Worm (Caenorhabditis elegans): Measurements from ENCODE around the gene C25D7.10.
A peak's percentile ranks its signal among the peaks of the same experiment; 100 is the strongest.

The C25D7.10 gene

DNA sequence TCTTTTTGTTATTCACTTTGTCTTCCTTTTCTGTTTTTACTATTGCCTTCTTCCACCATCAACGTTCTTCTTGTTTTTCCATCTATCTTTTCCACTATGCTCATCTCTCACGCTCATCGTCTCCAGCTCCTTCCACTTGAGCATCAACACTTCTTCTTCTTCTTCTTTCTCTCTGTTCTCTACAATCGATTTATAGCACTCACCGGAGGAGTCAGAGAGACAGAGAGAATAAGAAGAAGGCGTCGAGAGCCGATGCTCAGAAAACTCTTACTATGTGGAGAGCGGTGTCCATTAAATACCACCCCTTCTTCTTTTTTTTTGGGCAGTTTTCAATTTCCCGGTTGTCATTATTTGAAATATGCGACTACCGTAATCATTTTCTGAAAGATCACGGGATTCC, 7.6 kb downstream of the C25D7.10 start:
- no peak for TF ChIP-seq ref-2 (tag; optimal IDR thresholded peaks at IDR 0.05)
- TF ChIP-seq odd-2 (tag; optimal IDR thresholded peaks at IDR 0.05), result no peak
- no peak for TF ChIP-seq hlh-8 (tag; optimal IDR thresholded peaks at IDR 0.05)
- TF ChIP-seq pha-4 (tag; optimal IDR thresholded peaks at IDR 0.05), result no peak
- peak; percentile 58 for TF ChIP-seq ceh-48 (tag; optimal IDR thresholded peaks at IDR 0.05)
- TF ChIP-seq ets-4 (tag; optimal IDR thresholded peaks at IDR 0.05), result no peak
- TF ChIP-seq pqm-1 (tag; optimal IDR thresholded peaks at IDR 0.05), result no peak
- TF ChIP-seq ceh-6 (GFP tag; optimal IDR thresholded peaks at IDR 0.05), result no peak
- TF ChIP-seq tbx-7 (tag; optimal IDR thresholded peaks at IDR 0.05), result no peak
- TF ChIP-seq ceh-31 (tag; optimal IDR thresholded peaks at IDR 0.05), result peak; percentile 47
- TF ChIP-seq unc-42 (tag; optimal IDR thresholded peaks at IDR 0.05), result peak; percentile 29
- no peak for TF ChIP-seq ceh-34 (tag; optimal IDR thresholded peaks at IDR 0.05)
- no peak for TF ChIP-seq hlh-6 (tag; optimal IDR thresholded peaks at IDR 0.05)
- TF ChIP-seq K09A11.1 (tag; optimal IDR thresholded peaks at IDR 0.05; ENCODE audit: insufficient read depth), result no peak
- TF ChIP-seq pat-9 (tag; optimal IDR thresholded peaks at IDR 0.05), result no peak
- TF ChIP-seq sox-2 (GFP tag; IDR thresholded peaks at IDR 0.05), result no peak
- no peak for TF ChIP-seq elt-2 (tag; optimal IDR thresholded peaks at IDR 0.05)

DNA sequence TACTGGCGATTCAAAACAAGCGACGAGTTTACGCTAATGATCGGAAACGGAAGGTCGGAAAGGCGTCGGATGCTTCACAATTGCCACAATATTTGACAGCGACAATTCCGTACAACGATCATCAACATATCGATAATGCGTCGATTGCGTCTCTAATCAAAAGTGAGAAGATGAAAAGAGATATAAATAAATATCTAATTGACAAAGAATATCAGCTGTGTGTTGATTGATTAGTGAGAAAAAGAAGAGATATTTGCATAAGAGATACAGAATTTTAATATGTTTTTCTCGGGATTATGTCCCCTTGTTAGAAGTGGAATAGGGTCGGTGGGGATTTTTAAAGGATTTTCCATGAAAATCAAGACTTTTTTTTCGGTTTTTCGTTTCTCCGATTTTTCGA, 11.3 kb downstream of the C25D7.10 start:
- TF ChIP-seq ceh-19 (GFP tag; optimal IDR thresholded peaks at IDR 0.05), result no peak
- no peak for TF ChIP-seq ref-2 (tag; optimal IDR thresholded peaks at IDR 0.05)
- no peak for TF ChIP-seq lin-11 (tag; optimal IDR thresholded peaks at IDR 0.05)
- TF ChIP-seq ceh-18 (tag; optimal IDR thresholded peaks at IDR 0.05), result no peak
- TF ChIP-seq Y22D7AL.16 (tag; optimal IDR thresholded peaks at IDR 0.05), result no peak
- TF ChIP-seq nhr-11 (tag; optimal IDR thresholded peaks at IDR 0.05), result no peak
- no peak for TF ChIP-seq syd-9 (tag; optimal IDR thresholded peaks at IDR 0.05)
- no peak for TF ChIP-seq madf-2 (tag; optimal IDR thresholded peaks at IDR 0.05)
- no peak for TF ChIP-seq fkh-6 (tag; optimal IDR thresholded peaks at IDR 0.05)
- TF ChIP-seq sdc-2 (tag; optimal IDR thresholded peaks at IDR 0.05), result no peak
- no peak for TF ChIP-seq fax-1 (tag; optimal IDR thresholded peaks at IDR 0.05)
- TF ChIP-seq hlh-6 (tag; optimal IDR thresholded peaks at IDR 0.05), result no peak
- no peak for TF ChIP-seq ahr-1 (tag; optimal IDR thresholded peaks at IDR 0.05)
- no peak for TF ChIP-seq K02D7.2 (tag; optimal IDR thresholded peaks at IDR 0.05)
- no peak for TF ChIP-seq C08G9.2 (tag; optimal IDR thresholded peaks at IDR 0.05)
- TF ChIP-seq hlh-8 (tag; optimal IDR thresholded peaks at IDR 0.05), result no peak
- no peak for TF ChIP-seq ceh-9 (tag; optimal IDR thresholded peaks at IDR 0.05)
- no peak for TF ChIP-seq gmeb-2 (tag; optimal IDR thresholded peaks at IDR 0.05)
- no peak for TF ChIP-seq hlh-15 (tag; optimal IDR thresholded peaks at IDR 0.05)
- TF ChIP-seq sox-4 (tag; optimal IDR thresholded peaks at IDR 0.05), result no peak

DNA sequence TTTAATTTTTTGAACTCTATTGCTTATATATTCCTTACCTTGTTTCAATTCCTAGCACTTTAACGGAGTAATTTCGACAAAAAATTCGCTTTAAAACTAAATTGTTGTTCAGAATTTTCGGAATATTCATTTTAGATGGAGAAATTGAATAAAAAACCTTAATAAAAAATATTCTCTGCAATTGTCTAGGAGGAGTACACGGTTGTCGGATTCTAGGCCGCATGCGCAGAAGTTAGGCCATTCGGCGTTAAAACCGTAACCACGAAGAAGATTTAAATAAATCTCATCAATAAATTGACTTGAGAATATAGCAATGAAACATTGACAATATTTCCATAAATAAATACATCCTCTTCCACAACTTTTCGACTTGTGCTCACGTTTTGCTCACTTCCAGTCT, 15.0 kb downstream of the C25D7.10 start, which contains the start of the genes C01G10.10 and C01G10.9:
Gene C01G10.10 (minus strand): TSS at position 151 of the 400 bp plus-strand sequence.
Gene C01G10.9 (plus strand): TSS at position 240 of the 400 bp plus-strand sequence.
- no peak for TF ChIP-seq nhr-232 (tag; optimal IDR thresholded peaks at IDR 0.05)
- peak; percentile 90 for TF ChIP-seq tbx-7 (tag; optimal IDR thresholded peaks at IDR 0.05)
- peak; percentile 93 for TF ChIP-seq C08G9.2 (tag; optimal IDR thresholded peaks at IDR 0.05)
- TF ChIP-seq ceh-2 (tag; optimal IDR thresholded peaks at IDR 0.05), result peak; percentile 89
- TF ChIP-seq ceh-9 (tag; optimal IDR thresholded peaks at IDR 0.05), result no peak
- TF ChIP-seq madf-2 (tag; optimal IDR thresholded peaks at IDR 0.05), result no peak
- peak; percentile 87 for TF ChIP-seq tbx-2 (tag; optimal IDR thresholded peaks at IDR 0.05)
- peak; percentile 91 for TF ChIP-seq ets-4 (tag; optimal IDR thresholded peaks at IDR 0.05)
- TF ChIP-seq ceh-34 (tag; optimal IDR thresholded peaks at IDR 0.05), result peak; percentile 9
- TF ChIP-seq zip-5 (tag; optimal IDR thresholded peaks at IDR 0.05), result peak; percentile 78
- TF ChIP-seq odd-2 (tag; optimal IDR thresholded peaks at IDR 0.05), result no peak
- no peak for TF ChIP-seq ahr-1 (tag; optimal IDR thresholded peaks at IDR 0.05)
- peak; percentile 70 for TF ChIP-seq ref-2 (tag; optimal IDR thresholded peaks at IDR 0.05)
- peak; percentile 81 for TF ChIP-seq elt-2 (tag; optimal IDR thresholded peaks at IDR 0.05)
- no peak for TF ChIP-seq sox-4 (tag; optimal IDR thresholded peaks at IDR 0.05)
- peak; percentile 48 for TF ChIP-seq fax-1 (tag; optimal IDR thresholded peaks at IDR 0.05)
- no peak for TF ChIP-seq ama-1 (optimal IDR thresholded peaks at IDR 0.05)
- peak; percentile 43 for TF ChIP-seq rnt-1 (tag; optimal IDR thresholded peaks at IDR 0.05)
- TF ChIP-seq elt-4 (tag; optimal IDR thresholded peaks at IDR 0.05), result no peak
- no peak for TF ChIP-seq nhr-11 (tag; optimal IDR thresholded peaks at IDR 0.05)
- TF ChIP-seq sdc-2 (tag; optimal IDR thresholded peaks at IDR 0.05), result peak; percentile 27
- TF ChIP-seq unc-42 (tag; optimal IDR thresholded peaks at IDR 0.05), result peak; percentile 27
- TF ChIP-seq eyg-1 (tag; optimal IDR thresholded peaks at IDR 0.05), result peak; percentile 4
- TF ChIP-seq dmd-4 (tag; optimal IDR thresholded peaks at IDR 0.05; ENCODE audit: borderline replicate concordance), result no peak
- no peak for TF ChIP-seq T23F11.4 (GFP tag; optimal IDR thresholded peaks at IDR 0.05)
- TF ChIP-seq lin-11 (tag; optimal IDR thresholded peaks at IDR 0.05), result no peak
- peak; percentile 7 for TF ChIP-seq hlh-8 (tag; optimal IDR thresholded peaks at IDR 0.05)
- TF ChIP-seq hlh-13 (GFP tag; optimal IDR thresholded peaks at IDR 0.05), result no peak
- peak; percentile 33 for TF ChIP-seq fkh-6 (tag; optimal IDR thresholded peaks at IDR 0.05)
- TF ChIP-seq syd-9 (tag; optimal IDR thresholded peaks at IDR 0.05), result no peak
- no peak for TF ChIP-seq ceh-6 (GFP tag; optimal IDR thresholded peaks at IDR 0.05)
- TF ChIP-seq pha-2 (tag; optimal IDR thresholded peaks at IDR 0.05), result no peak
- peak; percentile 4 for TF ChIP-seq gmeb-2 (tag; optimal IDR thresholded peaks at IDR 0.05)
- peak; percentile 90 for TF ChIP-seq ceh-31 (tag; optimal IDR thresholded peaks at IDR 0.05)
- no peak for TF ChIP-seq hlh-6 (tag; optimal IDR thresholded peaks at IDR 0.05)
- TF ChIP-seq C38D4.7 (GFP tag; optimal IDR thresholded peaks at IDR 0.05), result no peak

Measured in whole organism, late embryonic.